Fruit fly (Drosophila melanogaster) whole organism, pupa: Measurements from ENCODE around the gene CG34179.
A peak's percentile ranks its signal among the peaks of the same experiment; 100 is the strongest.

Experiments
- CG14655 ChIP-seq: fragments of 200-800 bp; sonication (Bioruptor generic); optimal IDR thresholded peaks from 3 replicates; lab custom pipeline; 2017; ENCODE audit warnings: mild to moderate bottlenecking, missing biosample characterization, missing genetic modification reagents, missing genetic modification characterization
- CG15710 ChIP-seq: fragments of 200-800 bp; sonication (Bioruptor generic); optimal IDR thresholded peaks from 2 replicates; lab custom pipeline; 2018; ENCODE audit warnings: missing biosample characterization, mild to moderate bottlenecking, missing genetic modification characterization, moderate library complexity
- CG17806 ChIP-seq: fragments of 200-800 bp; sonication (Bioruptor generic); optimal IDR thresholded peaks from 2 replicates; lab custom pipeline; 2018; ENCODE audit warnings: missing biosample characterization, mild to moderate bottlenecking, missing genetic modification characterization, moderate library complexity
- CG32121 ChIP-seq: fragments of 200-800 bp; sonication (Bioruptor generic); IDR thresholded peaks from 2 replicates; pipeline ENCODE4 v1.3.6; 2022; ENCODE audit warnings: missing biosample characterization, missing genetic modification characterization
- CG34367 ChIP-seq: fragments of 200-800 bp; sonication (Bioruptor generic); optimal IDR thresholded peaks from 2 replicates; lab custom pipeline; 2018; ENCODE audit warnings: missing biosample characterization, mild to moderate bottlenecking, missing genetic modification characterization
- CG4496 ChIP-seq: fragments of 200-800 bp; sonication (Bioruptor generic); IDR thresholded peaks from 3 replicates; pipeline ENCODE4 v1.3.6; 2022; ENCODE audit warnings: missing biosample characterization, missing genetic modification characterization
- CG8159 ChIP-seq: fragments of 200-800 bp; sonication (Bioruptor generic); optimal IDR thresholded peaks from 3 replicates; lab custom pipeline; 2018; ENCODE audit warnings: missing biosample characterization, mild to moderate bottlenecking, missing genetic modification characterization, moderate library complexity
- CG8301 ChIP-seq: fragments of 200-800 bp; sonication (Bioruptor generic); optimal IDR thresholded peaks from 2 replicates; lab custom pipeline; 2018; ENCODE audit warnings: missing biosample characterization, mild to moderate bottlenecking, missing genetic modification characterization
- fd96Ca ChIP-seq: fragments of 200-800 bp; sonication (Bioruptor generic); IDR thresholded peaks from 3 replicates; pipeline ENCODE4 v1.3.6; 2022; ENCODE audit warnings: missing biosample characterization, missing genetic modification characterization
- gl ChIP-seq: fragments of 200-800 bp; sonication (Bioruptor generic); optimal IDR thresholded peaks from 2 replicates; lab custom pipeline; 2018; ENCODE audit warnings: missing biosample characterization, mild to moderate bottlenecking, missing genetic modification characterization

dm6 chr2L:6050575-6050974 lies 2.1 kb upstream of the CG34179 start, which contains the start of gene CG9135:
- TF ChIP-seq fd96Ca (GFP tag; lab: Robert Waterston, UW): no peak
- peak; percentile 8; the same call in 1 of the 3 replicates for TF ChIP-seq CG4496 (GFP tag; lab: Robert Waterston, UW)
- TF ChIP-seq CG34367: no peak
- no peak for TF ChIP-seq gl (tag; lab: Kevin White, UChicago)
- no peak for TF ChIP-seq CG8159 (tag; lab: Kevin White, UChicago)
- TF ChIP-seq CG14655 (GFP tag; lab: Kevin White, UChicago): no peak
- TF ChIP-seq CG15710 (tag; lab: Kevin White, UChicago): no peak
- no peak for TF ChIP-seq CG17806 (tag; lab: Kevin White, UChicago)
- no peak for TF ChIP-seq CG32121 (GFP tag; lab: Robert Waterston, UW)
- no peak for TF ChIP-seq CG8301 (tag; lab: Kevin White, UChicago)
